Worm (Caenorhabditis elegans): ENCODE measurements around the gene Y43B11AR.3.

Y43B11AR.3 gene

ce11 chrIV:7032459-7032858, 51.1 kb downstream of the Y43B11AR.3 start, which contains the start of gene C06G3.8:
C06G3.8 (minus strand) TSS chrIV:7032559.
- no peak for TF ChIP-seq athp-1 (tag; optimal IDR thresholded peaks at IDR 0.05)
- no peak for TF ChIP-seq pbrm-1 (GFP tag; IDR thresholded peaks at IDR 0.05)
- TF ChIP-seq ekl-4 (GFP tag; IDR thresholded peaks at IDR 0.05) = no peak
- no peak for TF ChIP-seq die-1 (tag; optimal IDR thresholded peaks at IDR 0.05)
- no peak for TF ChIP-seq mxl-1 (tag; optimal IDR thresholded peaks at IDR 0.05)
- TF ChIP-seq K11D2.4 (GFP tag; IDR thresholded peaks at IDR 0.05) = no peak
- no peak for TF ChIP-seq aptf-3 (GFP tag; IDR thresholded peaks at IDR 0.05)
- TF ChIP-seq zfh-2 (GFP tag; conservative IDR thresholded peaks at IDR 0.05) = no peak
- TF ChIP-seq ets-4 (GFP tag; optimal IDR thresholded peaks at IDR 0.05) = no peak
- no peak for TF ChIP-seq dpl-1 (GFP tag; optimal IDR thresholded peaks at IDR 0.05)
- no peak for TF ChIP-seq aptf-2 (GFP tag; conservative IDR thresholded peaks at IDR 0.05)
- TF ChIP-seq egl-44 (GFP tag; IDR thresholded peaks at IDR 0.05) = no peak
- no peak for TF ChIP-seq attf-3 (GFP tag; conservative IDR thresholded peaks at IDR 0.05)
- no peak for TF ChIP-seq ztf-6 (GFP tag; IDR thresholded peaks at IDR 0.05)
- no peak for TF ChIP-seq lsl-1 (GFP tag; optimal IDR thresholded peaks at IDR 0.05)
- TF ChIP-seq ztf-25 (GFP tag; IDR thresholded peaks at IDR 0.05) = no peak
- TF ChIP-seq D2030.7 (GFP tag; IDR thresholded peaks at IDR 0.05) = no peak
- TF ChIP-seq mel-28 (tag; optimal IDR thresholded peaks at IDR 0.05; ENCODE audit: borderline replicate concordance) = no peak
- TF ChIP-seq lag-1 (GFP tag; IDR thresholded peaks at IDR 0.05) = no peak
